Worm (Caenorhabditis elegans) whole organism, mixed stage, embryonic: Measurements from ENCODE around the gene T27A10.5.

Experiments used
- M03D4.4 ChIP-seq: sonication (generic microtip); optimal IDR thresholded peaks from 2 replicates; lab custom pipeline; 2017; ENCODE audit warnings: mild to moderate bottlenecking, missing genetic modification characterization, missing compliant biosample characterization
- bed-3 ChIP-seq: fragments of 200-800 bp; sonication (Bioruptor generic); optimal IDR thresholded peaks from 3 replicates; lab custom pipeline; 2018; ENCODE audit warnings: mild to moderate bottlenecking, missing genetic modification characterization, moderate library complexity, missing compliant biosample characterization
- blmp-1 ChIP-seq: fragments of 150-350 bp; optimal IDR thresholded peaks from 2 replicates; lab custom pipeline; 2014; ENCODE audit warnings: missing biosample characterization, missing genetic modification characterization
- ceh-39 ChIP-seq: fragments of 150-350 bp; optimal IDR thresholded peaks from 2 replicates; lab custom pipeline; 2014; ENCODE audit warnings: missing biosample characterization, missing genetic modification characterization
- ceh-43 ChIP-seq: fragments of 200-800 bp; sonication (Bioruptor generic); optimal IDR thresholded peaks from 2 replicates; lab custom pipeline; 2018; ENCODE audit warnings: mild to moderate bottlenecking, missing genetic modification characterization, moderate library complexity, missing compliant biosample characterization
- ceh-83 ChIP-seq: fragments of 200-800 bp; sonication (Bioruptor generic); optimal IDR thresholded peaks from 2 replicates; lab custom pipeline; 2018; ENCODE audit warnings: mild to moderate bottlenecking, missing genetic modification characterization, missing compliant biosample characterization
- ces-1 ChIP-seq: fragments of 150-350 bp; optimal IDR thresholded peaks from 2 replicates; lab custom pipeline; 2014; ENCODE audit warnings: missing biosample characterization, missing genetic modification reagents, missing genetic modification characterization
- cnd-1 ChIP-seq: fragments of 200-800 bp; sonication (Bioruptor generic); optimal IDR thresholded peaks from 2 replicates; lab custom pipeline; 2018; ENCODE audit warnings: mild to moderate bottlenecking, missing genetic modification characterization, missing compliant biosample characterization
- drap-1 ChIP-seq: fragments of 200-800 bp; sonication (Bioruptor generic); optimal IDR thresholded peaks from 3 replicates; lab custom pipeline; 2018; ENCODE audit warnings: mild to moderate bottlenecking, missing genetic modification characterization, missing compliant biosample characterization
- elt-1 ChIP-seq: sonication (generic microtip); optimal IDR thresholded peaks from 2 replicates; lab custom pipeline; 2017; ENCODE audit warnings: missing genetic modification characterization, mild to moderate bottlenecking, missing compliant biosample characterization, antibody characterized with exemption, moderate library complexity, borderline replicate concordance; ENCODE audit not compliant: insufficient read depth
- elt-3 ChIP-seq: fragments of 150-350 bp; optimal IDR thresholded peaks from 2 replicates; lab custom pipeline; 2014; ENCODE audit warnings: missing biosample characterization, missing genetic modification characterization
- flh-1 ChIP-seq: fragments of 200-800 bp; sonication (Bioruptor generic); optimal IDR thresholded peaks from 2 replicates; lab custom pipeline; 2018; ENCODE audit warnings: mild to moderate bottlenecking, missing genetic modification characterization, moderate library complexity, missing compliant biosample characterization
- ham-2 ChIP-seq: fragments of 200-800 bp; sonication (Bioruptor generic); optimal IDR thresholded peaks from 2 replicates; lab custom pipeline; 2018; ENCODE audit warnings: mild to moderate bottlenecking, missing genetic modification characterization, missing compliant biosample characterization
- hlh-1 ChIP-seq: fragments of 150-350 bp; optimal IDR thresholded peaks from 2 replicates; lab custom pipeline; 2014; ENCODE audit warnings: missing biosample characterization, missing genetic modification reagents, missing genetic modification characterization
- lin-13 ChIP-seq: fragments of 150-350 bp; optimal IDR thresholded peaks from 2 replicates; lab custom pipeline; 2014; ENCODE audit warnings: missing biosample characterization, missing genetic modification characterization
- lin-32 ChIP-seq: fragments of 200-800 bp; sonication (Bioruptor generic); optimal IDR thresholded peaks from 2 replicates; lab custom pipeline; 2018; ENCODE audit warnings: mild to moderate bottlenecking, missing genetic modification characterization, missing compliant biosample characterization
- lsy-2 ChIP-seq: fragments of 150-350 bp; optimal IDR thresholded peaks from 2 replicates; lab custom pipeline; 2014; ENCODE audit warnings: missing biosample characterization, missing genetic modification characterization
- mab-5 ChIP-seq: fragments of 150-350 bp; optimal IDR thresholded peaks from 2 replicates; lab custom pipeline; 2014; ENCODE audit warnings: missing biosample characterization, missing genetic modification characterization
- mep-1 ChIP-seq: fragments of 150-350 bp; optimal IDR thresholded peaks from 2 replicates; lab custom pipeline; 2017; ENCODE audit warnings: missing biosample characterization, missing genetic modification reagents, missing genetic modification characterization, inconsistent platforms
- mls-2 ChIP-seq: sonication (generic microtip); optimal IDR thresholded peaks from 2 replicates; lab custom pipeline; 2016; ENCODE audit warnings: mild to moderate bottlenecking, missing genetic modification characterization, moderate library complexity, missing compliant biosample characterization
- nhr-12 ChIP-seq: fragments of 150-350 bp; optimal IDR thresholded peaks from 2 replicates; lab custom pipeline; 2014; ENCODE audit warnings: missing biosample characterization, missing genetic modification characterization
- nhr-2 ChIP-seq: fragments of 150-350 bp; optimal IDR thresholded peaks from 2 replicates; lab custom pipeline; 2014; ENCODE audit warnings: missing biosample characterization, missing genetic modification characterization
- nhr-237 ChIP-seq: fragments of 150-350 bp; optimal IDR thresholded peaks from 2 replicates; lab custom pipeline; 2014; ENCODE audit warnings: missing biosample characterization, missing genetic modification characterization
- nhr-28 ChIP-seq: fragments of 150-350 bp; optimal IDR thresholded peaks from 2 replicates; lab custom pipeline; 2014; ENCODE audit warnings: missing biosample characterization, missing genetic modification characterization
- nhr-76 ChIP-seq: sonication (generic microtip); optimal IDR thresholded peaks from 2 replicates; lab custom pipeline; 2017; ENCODE audit warnings: missing biosample characterization, missing genetic modification characterization
- pha-4 ChIP-seq: fragments of 150-350 bp; optimal IDR thresholded peaks from 2 replicates; lab custom pipeline; 2018; ENCODE audit warnings: missing biosample characterization, missing genetic modification reagents, missing genetic modification characterization
- sem-2 ChIP-seq: fragments of 200-800 bp; sonication (Bioruptor generic); optimal IDR thresholded peaks from 2 replicates; lab custom pipeline; 2018; ENCODE audit warnings: mild to moderate bottlenecking, missing genetic modification characterization, missing compliant biosample characterization
- snpc-4 ChIP-seq: fragments of 150-350 bp; optimal IDR thresholded peaks from 2 replicates; lab custom pipeline; 2014; ENCODE audit warnings: missing biosample characterization, missing genetic modification characterization
- sptf-1 ChIP-seq: sonication (generic microtip); optimal IDR thresholded peaks from 2 replicates; lab custom pipeline; 2017; ENCODE audit warnings: mild to moderate bottlenecking, missing genetic modification characterization, moderate library complexity, missing compliant biosample characterization
- tbx-8 ChIP-seq: fragments of 200-800 bp; sonication (Bioruptor generic); optimal IDR thresholded peaks from 2 replicates; lab custom pipeline; 2018; ENCODE audit warnings: mild to moderate bottlenecking, missing genetic modification characterization, moderate library complexity, missing compliant biosample characterization
- unc-120 ChIP-seq: sonication (generic microtip); optimal IDR thresholded peaks from 2 replicates; lab custom pipeline; 2017; ENCODE audit warnings: missing genetic modification characterization, missing compliant biosample characterization; ENCODE audit not compliant: poor library complexity, severe bottlenecking
- unc-39 ChIP-seq: fragments of 150-350 bp; optimal IDR thresholded peaks from 2 replicates; lab custom pipeline; 2014; ENCODE audit warnings: missing biosample characterization, missing genetic modification characterization
- unc-62 ChIP-seq: fragments of 150-350 bp; optimal IDR thresholded peaks from 2 replicates; lab custom pipeline; 2014; ENCODE audit warnings: missing biosample characterization, missing genetic modification reagents, missing genetic modification characterization
- zip-8 ChIP-seq: fragments of 150-350 bp; optimal IDR thresholded peaks from 2 replicates; lab custom pipeline; 2014; ENCODE audit warnings: missing biosample characterization, missing genetic modification characterization
- ztf-11 ChIP-seq: fragments of 150-350 bp; optimal IDR thresholded peaks from 2 replicates; lab custom pipeline; 2014; ENCODE audit warnings: missing biosample characterization, missing genetic modification characterization

The T27A10.5 gene

ce11 chrX:3542242-3542641 is 31.1 kb downstream of the T27A10.5 start, which contains the start of gene rgs-7:
Gene rgs-7, plus strand, starts transcription at chrX:3542542.
- TF ChIP-seq lsy-2 (tag; lab: Kevin White, UChicago) (no peak), ces-1 (GFP tag; lab: Kevin White, UChicago) (no peak), drap-1 (GFP tag; lab: Kevin White, UChicago) (no peak), mls-2 (tag; lab: Kevin White, UChicago) (no peak), hlh-1 (no peak)

- TF ChIP-seq flh-1 (GFP tag; lab: Kevin White, UChicago) (no peak), M03D4.4 (tag; lab: Kevin White, UChicago) (peak; percentile 24), blmp-1 (tag; lab: Kevin White, UChicago) (no peak), bed-3 (GFP tag; lab: Kevin White, UChicago) (no peak), ceh-83 (GFP tag; lab: Kevin White, UChicago) (no peak), ceh-43 (GFP tag; lab: Kevin White, UChicago) (no peak), sptf-1 (no peak), lin-32 (no peak), zip-8 (tag; lab: Kevin White, UChicago) (no peak), lin-13 (peak; percentile 28), unc-120 (peak; percentile 73), cnd-1 (tag; lab: Kevin White, UChicago) (peak; percentile 39), nhr-28 (no peak), elt-3 (tag; lab: Kevin White, UChicago) (no peak), unc-62 (peak; percentile 55), mab-5 (tag; lab: Kevin White, UChicago) (no peak), drap-1 (GFP tag; lab: Kevin White, UChicago) (peak; percentile 17), nhr-2 (tag; lab: Kevin White, UChicago) (peak; percentile 82), unc-39 (no peak), ceh-39 (no peak), lsy-2 (tag; lab: Kevin White, UChicago) (no peak), mls-2 (tag; lab: Kevin White, UChicago) (peak; percentile 41), elt-1 (peak; percentile 13), tbx-8 (GFP tag; lab: Kevin White, UChicago) (no peak), pha-4 (tag; lab: Kevin White, UChicago) (peak; percentile 31), snpc-4 (tag; lab: Kevin White, UChicago) (no peak), hlh-1 (peak; percentile 51), sem-2 (GFP tag; lab: Kevin White, UChicago) (no peak), ham-2 (GFP tag; lab: Kevin White, UChicago) (peak; percentile 43), nhr-12 (tag; lab: Kevin White, UChicago) (no peak), ces-1 (GFP tag; lab: Kevin White, UChicago) (peak; percentile 33), nhr-76 (no peak), ztf-11 (no peak), mep-1 (tag; lab: Kevin White, UChicago) (peak; percentile 37), nhr-237 (tag; lab: Kevin White, UChicago) (no peak)
Measured at ce11 chrX:3540861-3541260, 32.5 kb downstream of the T27A10.5 start.

ce11 chrX:3538067-3538466 is 35.3 kb downstream of the T27A10.5 start:
- TF ChIP-seq snpc-4 (tag; lab: Kevin White, UChicago) (no peak), unc-120 (no peak), ztf-11 (no peak), bed-3 (GFP tag; lab: Kevin White, UChicago) (no peak), unc-62 (no peak), zip-8 (tag; lab: Kevin White, UChicago) (no peak), mep-1 (tag; lab: Kevin White, UChicago) (no peak), nhr-237 (tag; lab: Kevin White, UChicago) (no peak), ceh-83 (GFP tag; lab: Kevin White, UChicago) (no peak), nhr-2 (tag; lab: Kevin White, UChicago) (no peak)

ce11 chrX:3537335-3537734 is 36.0 kb downstream of the T27A10.5 start, which contains the start of gene gyg-1:
Gene gyg-1, plus strand, starts transcription at chrX:3537635.
- TF ChIP-seq hlh-1 (no peak), ceh-83 (GFP tag; lab: Kevin White, UChicago) (no peak), lsy-2 (tag; lab: Kevin White, UChicago) (no peak), bed-3 (GFP tag; lab: Kevin White, UChicago) (no peak), lin-32 (no peak), mep-1 (tag; lab: Kevin White, UChicago) (no peak)
